Worm (Caenorhabditis elegans) whole organism, L1 larva: ENCODE measurements around the gene W04E12.2.

ENCODE experiments used
- aha-1 ChIP-seq: fragments of 150-350 bp; optimal IDR thresholded peaks from 2 replicates; lab custom pipeline; 2014; ENCODE audit warnings: missing biosample characterization, missing genetic modification characterization
- elt-3 ChIP-seq, 6 experiments: fragments of 150-350 bp in 1 of 6; sonication (generic microtip); optimal IDR thresholded peaks; 2 replicates each; lab custom pipeline; 2017 to 2018; ENCODE audit warnings: missing biosample characterization in 6 of 6, missing genetic modification characterization in 6 of 6, inconsistent platforms in 1 of 6
- lin-13 ChIP-seq: fragments of 150-350 bp; optimal IDR thresholded peaks from 2 replicates; lab custom pipeline; 2014; ENCODE audit warnings: missing biosample characterization, missing genetic modification reagents, missing genetic modification characterization
- lir-3 ChIP-seq: sonication (generic microtip); optimal IDR thresholded peaks from 2 replicates; lab custom pipeline; 2016; ENCODE audit warnings: mild to moderate bottlenecking, missing genetic modification characterization, moderate library complexity, missing compliant biosample characterization; ENCODE audit not compliant: poor library complexity
- nhr-12 ChIP-seq: sonication (generic microtip); optimal IDR thresholded peaks from 2 replicates; lab custom pipeline; 2017; ENCODE audit warnings: missing biosample characterization, missing genetic modification characterization
- nhr-237 ChIP-seq: fragments of 150-350 bp; optimal IDR thresholded peaks from 2 replicates; lab custom pipeline; 2014; ENCODE audit warnings: missing biosample characterization, missing genetic modification characterization
- pax-3 ChIP-seq: fragments of 200-800 bp; sonication (Bioruptor generic); optimal IDR thresholded peaks from 2 replicates; lab custom pipeline; 2018; ENCODE audit warnings: mild to moderate bottlenecking, missing genetic modification characterization, moderate library complexity, missing compliant biosample characterization
- skn-1 ChIP-seq: fragments of 150-350 bp; optimal IDR thresholded peaks from 2 replicates; lab custom pipeline; 2014; ENCODE audit warnings: missing biosample characterization, missing genetic modification characterization
- sox-4 ChIP-seq: sonication (generic microtip); optimal IDR thresholded peaks from 2 replicates; lab custom pipeline; 2016; ENCODE audit warnings: missing genetic modification characterization, missing compliant biosample characterization

ce11 chrV:19708849-19709248, 32.1 kb downstream of the W04E12.2 start, which contains the start of gene srv-3:
- TF ChIP-seq pax-3 (tag; lab: Kevin White, UChicago): no peak
- TF ChIP-seq aha-1 (tag; lab: Kevin White, UChicago): no peak
- no peak for TF ChIP-seq lin-13 (GFP tag; lab: Kevin White, UChicago)
- TF ChIP-seq elt-3 (tag; optimal IDR thresholded peaks at IDR 0.05; lab: Kevin White, UChicago): no peak
- TF ChIP-seq sox-4 (tag; lab: Kevin White, UChicago): no peak
- no peak for TF ChIP-seq lir-3
- TF ChIP-seq skn-1 (tag; lab: Kevin White, UChicago): no peak
- TF ChIP-seq nhr-12: no peak
- TF ChIP-seq nhr-237 (tag; lab: Kevin White, UChicago): no peak
